Worm (Caenorhabditis elegans): Measurements from ENCODE around the gene Y81B9A.2.

The Y81B9A.2 gene

ce11 chrX:9171241-9171640 is 12.7 kb upstream of the Y81B9A.2 start, which contains the start of gene B0563.1:
Gene B0563.1 (plus strand): TSS chrX:9171541.
- TF ChIP-seq ceh-43 (GFP tag; optimal IDR thresholded peaks at IDR 0.05) (no peak), nhr-76 (tag; optimal IDR thresholded peaks at IDR 0.05) (no peak), tbx-8 (GFP tag; optimal IDR thresholded peaks at IDR 0.05) (no peak), unc-62 (GFP tag; optimal IDR thresholded peaks at IDR 0.05) (no peak), elt-3 (tag; optimal IDR thresholded peaks at IDR 0.05) (no peak), lsy-2 (tag; optimal IDR thresholded peaks at IDR 0.05) (no peak)

ce11 chrX:9172278-9172677 is 11.7 kb upstream of the Y81B9A.2 start, which contains the start of gene B0563.18:
Gene B0563.18 (plus strand): TSS chrX:9172578.
- TF ChIP-seq ham-2 (GFP tag; optimal IDR thresholded peaks at IDR 0.05): no peak

ce11 chrX:9172733-9173132 is 11.2 kb upstream of the Y81B9A.2 start:
- TF ChIP-seq pha-4 (tag; optimal IDR thresholded peaks at IDR 0.05): no peak
- no peak for TF ChIP-seq unc-62 (GFP tag; optimal IDR thresholded peaks at IDR 0.05)

ce11 chrX:9174409-9174808 is 9.5 kb upstream of the Y81B9A.2 start, which contains the start of gene B0563.8:
Gene B0563.8 (minus strand): TSS chrX:9174509.
- TF ChIP-seq lsy-2 (tag; optimal IDR thresholded peaks at IDR 0.05) (no peak), nhr-12 (tag; optimal IDR thresholded peaks at IDR 0.05) (no peak), nhr-237 (tag; optimal IDR thresholded peaks at IDR 0.05) (no peak), elt-1 (tag; optimal IDR thresholded peaks at IDR 0.05; ENCODE audit: borderline replicate concordance, insufficient read depth) (no peak), cnd-1 (tag; optimal IDR thresholded peaks at IDR 0.05) (no peak), nhr-28 (tag; optimal IDR thresholded peaks at IDR 0.05) (no peak), elt-3 (tag; optimal IDR thresholded peaks at IDR 0.05) (no peak), drap-1 (GFP tag; optimal IDR thresholded peaks at IDR 0.05) (no peak), unc-62 (GFP tag; optimal IDR thresholded peaks at IDR 0.05) (no peak), ham-2 (GFP tag; optimal IDR thresholded peaks at IDR 0.05) (no peak), mab-5 (tag; optimal IDR thresholded peaks at IDR 0.05) (no peak), tbx-8 (GFP tag; optimal IDR thresholded peaks at IDR 0.05) (no peak), unc-120 (tag; optimal IDR thresholded peaks at IDR 0.05; ENCODE audit: poor library complexity, severe bottlenecking) (no peak), nhr-2 (tag; optimal IDR thresholded peaks at IDR 0.05) (no peak), ceh-39 (tag; optimal IDR thresholded peaks at IDR 0.05) (no peak), sem-2 (GFP tag; optimal IDR thresholded peaks at IDR 0.05) (no peak), flh-1 (GFP tag; optimal IDR thresholded peaks at IDR 0.05) (no peak)

- TF ChIP-seq unc-120 (tag; optimal IDR thresholded peaks at IDR 0.05; ENCODE audit: poor library complexity, severe bottlenecking) (no peak), unc-62 (GFP tag; optimal IDR thresholded peaks at IDR 0.05) (no peak), lin-32 (GFP tag; optimal IDR thresholded peaks at IDR 0.05) (no peak), nhr-237 (tag; optimal IDR thresholded peaks at IDR 0.05) (no peak), unc-39 (tag; optimal IDR thresholded peaks at IDR 0.05) (no peak), snpc-4 (tag; optimal IDR thresholded peaks at IDR 0.05) (no peak), ztf-11 (tag; optimal IDR thresholded peaks at IDR 0.05) (no peak), zip-8 (tag; optimal IDR thresholded peaks at IDR 0.05) (no peak), pha-4 (tag; optimal IDR thresholded peaks at IDR 0.05) (no peak), ces-1 (GFP tag; optimal IDR thresholded peaks at IDR 0.05) (no peak)
Measured at ce11 chrX:9180823-9181222, 3.1 kb upstream of the Y81B9A.2 start, which contains the start of gene Y81B9A.4. Gene Y81B9A.4 (minus strand): TSS chrX:9180923.

- TF ChIP-seq cnd-1 (tag; optimal IDR thresholded peaks at IDR 0.05) (no peak), elt-3 (tag; optimal IDR thresholded peaks at IDR 0.05) (no peak), snpc-4 (tag; optimal IDR thresholded peaks at IDR 0.05) (no peak)
Measured at ce11 chrX:9182140-9182539, 1.8 kb upstream of the Y81B9A.2 start, which contains the start of gene Y81B9A.3. Gene Y81B9A.3 (plus strand): TSS chrX:9182440.

- TF ChIP-seq pha-4 (tag; optimal IDR thresholded peaks at IDR 0.05) (no peak), unc-120 (tag; optimal IDR thresholded peaks at IDR 0.05; ENCODE audit: poor library complexity, severe bottlenecking) (peak; percentile 23)
Measured at ce11 chrX:9191795-9192494, 8.0 kb downstream of the Y81B9A.2 start, which contains the start of gene Y81B9A.1. Gene Y81B9A.1 (plus strand): TSS chrX:9192444.
